Worm (Caenorhabditis elegans): ENCODE measurements around the gene lst-5.

The lst-5 gene

ce11 chrII:7073537-7073913 is 50.8 kb downstream of the lst-5 start, which contains the start of gene kat-1:
Gene kat-1 (plus strand): TSS chrII:7073814.
- TF ChIP-seq tab-1 (GFP tag; IDR thresholded peaks at IDR 0.05) (no peak), med-1 (GFP tag; optimal IDR thresholded peaks at IDR 0.05; ENCODE audit: insufficient read depth) (no peak), T22C8.4 (GFP tag; IDR thresholded peaks at IDR 0.05) (no peak), ztf-23 (GFP tag; IDR thresholded peaks at IDR 0.05) (no peak), ref-1 (GFP tag; conservative IDR thresholded peaks at IDR 0.05) (no peak), cog-1 (tag; optimal IDR thresholded peaks at IDR 0.05) (no peak), flt-1 (GFP tag; IDR thresholded peaks at IDR 0.05) (no peak), ztf-29 (GFP tag; IDR thresholded peaks at IDR 0.05) (no peak), klf-2 (GFP tag; conservative IDR thresholded peaks at IDR 0.05) (no peak)
